Fruit fly (Drosophila melanogaster) whole organism, pupa: ENCODE measurements around the gene tsl.

Experiments used
- EcR ChIP-seq: fragments of 200-800 bp; sonication (Bioruptor generic); optimal IDR thresholded peaks from 3 replicates; lab custom pipeline; 2019; ENCODE audit warnings: missing biosample characterization, missing genetic modification characterization, mild to moderate bottlenecking, moderate library complexity, missing genetic modification reagents
- Ets98B ChIP-seq: fragments of 200-800 bp; sonication (Bioruptor generic); IDR thresholded peaks from 2 replicates; pipeline ENCODE4 v1.3.6; 2022; ENCODE audit warnings: missing biosample characterization, missing genetic modification characterization
- Pif1A ChIP-seq: fragments of 200-800 bp; sonication (Bioruptor generic); optimal IDR thresholded peaks from 3 replicates; lab custom pipeline; 2016; ENCODE audit warnings: missing biosample characterization, missing genetic modification characterization

DNA sequence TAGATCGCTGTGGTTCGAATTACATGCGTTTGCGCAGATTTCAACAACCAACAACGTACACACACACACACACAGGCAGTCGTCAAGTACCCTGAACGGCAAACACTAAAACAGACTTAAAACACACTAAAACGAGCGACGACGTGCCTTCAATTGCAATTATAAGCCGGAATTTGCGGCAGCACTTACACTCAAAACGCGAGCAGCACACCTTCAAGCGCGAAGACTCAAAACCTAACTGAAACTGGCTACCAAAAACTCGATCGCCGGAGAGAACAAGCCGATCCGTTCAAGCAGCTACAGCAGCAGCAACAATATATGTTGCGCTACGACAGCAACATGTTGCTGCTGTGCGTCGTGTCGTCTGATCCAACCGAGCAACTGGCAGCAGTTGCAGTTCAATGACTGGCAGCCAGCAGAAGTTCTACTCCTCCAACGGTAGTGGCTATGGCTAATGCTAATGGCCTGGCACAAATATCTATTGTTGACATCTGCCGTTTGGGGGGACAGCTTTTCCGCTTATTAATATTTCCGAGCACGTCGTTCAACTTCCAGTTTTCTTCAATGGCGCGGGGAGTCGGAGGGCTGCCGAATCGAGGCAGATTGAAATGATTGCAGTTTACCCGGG, at the start of gene tsl:
- no peak; the same call in 1 of the 2 replicates for TF ChIP-seq Ets98B (GFP tag; lab: Robert Waterston, UW)
- TF ChIP-seq EcR (GFP tag; lab: Kevin White, UChicago) = peak; percentile 93
- TF ChIP-seq Pif1A = no peak
